Worm (Caenorhabditis elegans) whole organism, L3 larva: Measurements from ENCODE around the gene M162.15.

Experiments
- elt-3 ChIP-seq, 3 experiments: fragments of 150-350 bp in 1 of 3; sonication (generic microtip) in 2 of 3; optimal IDR thresholded peaks; 2 replicates in 2 of 3; 4 replicates in 1 of 3; lab custom pipeline; 2014 to 2017; ENCODE audit warnings: missing biosample characterization in 3 of 3, missing genetic modification characterization in 3 of 3
- fkh-10 ChIP-seq: sonication (generic microtip); optimal IDR thresholded peaks from 2 replicates; lab custom pipeline; 2017; ENCODE audit warnings: missing biosample characterization, missing genetic modification reagents, missing genetic modification characterization
- mdl-1 ChIP-seq: fragments of 150-350 bp; optimal IDR thresholded peaks from 2 replicates; lab custom pipeline; 2014; ENCODE audit warnings: missing biosample characterization, missing genetic modification characterization
- skn-1 ChIP-seq: fragments of 150-350 bp; optimal IDR thresholded peaks from 2 replicates; lab custom pipeline; 2014; ENCODE audit warnings: missing biosample characterization, missing genetic modification characterization

ce11 chrV:19794931-19795330 is 23.4 kb upstream of the M162.15 start, which contains the start of gene M162.7:
- no peak for TF ChIP-seq mdl-1
- TF ChIP-seq skn-1 (tag; lab: Kevin White, UChicago), result no peak
- no peak for TF ChIP-seq fkh-10 (GFP tag; lab: Kevin White, UChicago)
- no peak for TF ChIP-seq elt-3 (tag; optimal IDR thresholded peaks at IDR 0.05; lab: Kevin White, UChicago)
